In the genomic region with DNA sequence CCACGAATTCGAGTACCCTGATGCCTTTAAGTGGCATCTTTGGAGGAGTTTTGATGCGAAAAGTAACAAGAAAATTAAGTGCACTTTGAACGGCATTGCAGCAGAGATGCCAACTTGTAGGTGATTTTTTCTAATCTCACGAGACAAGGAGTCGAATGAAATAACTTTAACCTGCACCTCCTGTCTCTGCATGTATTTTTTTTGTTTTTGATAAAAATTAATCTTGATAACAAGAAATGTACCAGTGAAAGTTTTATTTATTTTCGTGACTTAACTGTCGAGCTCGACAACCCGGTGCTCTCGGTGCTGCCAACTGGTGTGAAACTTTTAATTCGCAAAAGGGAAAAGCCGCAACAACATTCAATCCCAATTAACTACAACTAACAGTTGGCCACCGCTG, we compare ENCODE assay signal across 4 fruit fly cellular contexts.
TF ChIP-seq lines count a peak whose summit lies in the region.

Amacr (minus strand) TSS at position 182 of the 400 bp plus-strand sequence.
Ns4 (plus strand) TSS at position 317 of the 400 bp plus-strand sequence.

TF ChIP-seq in whole organism, adult, 20 proteins besides CTCF, POLR2A, EP300 and RAD21 (continued from another document):
- TF ChIP-seq Hr96 (GFP tag; optimal IDR thresholded peaks at IDR 0.05; lab: Kevin White, UChicago) (peak; percentile 84), ovo (GFP tag; optimal IDR thresholded peaks at IDR 0.05; lab: Kevin White, UChicago) (no peak), Mnt (GFP tag; optimal IDR thresholded peaks at IDR 0.05; lab: Kevin White, UChicago) (peak; percentile 48)

TF ChIP-seq in whole organism, embryonic, 481 proteins besides CTCF, POLR2A, EP300 and RAD21 (continued from another document and continues in another):
- TF ChIP-seq CG13287 (GFP tag; IDR thresholded peaks at IDR 0.05; lab: Robert Waterston, UW; ENCODE audit: partially characterized antibody) (peak; percentile 65), fu2 (GFP tag; optimal IDR thresholded peaks at IDR 0.05; lab: Kevin White, UChicago) (peak; percentile 65), TFAM (GFP tag; optimal IDR thresholded peaks at IDR 0.05; lab: Kevin White, UChicago) (no peak), CG9797 (GFP tag; optimal IDR thresholded peaks at IDR 0.05; lab: Kevin White, UChicago) (no peak), CG7357 (GFP tag; IDR thresholded peaks at IDR 0.05; lab: Robert Waterston, UW) (0 out of 3 replicates have a peak, but pooled peaks have one; percentile 24), CG14860 (GFP tag; IDR thresholded peaks at IDR 0.05; lab: Robert Waterston, UW; ENCODE audit: partially characterized antibody) (no peak), maf-S (GFP tag; optimal IDR thresholded peaks at IDR 0.05; lab: Kevin White, UChicago) (peak; percentile 36), cas (GFP tag; IDR thresholded peaks at IDR 0.05; lab: Robert Waterston, UW) (no peak), caup (GFP tag; optimal IDR thresholded peaks at IDR 0.05; lab: Kevin White, UChicago; ENCODE audit: severe bottlenecking) (no peak), Ssrp (tag; optimal IDR thresholded peaks at IDR 0.05; lab: Kevin White, UChicago) (peak; percentile 50), CG31388 (GFP tag; optimal IDR thresholded peaks at IDR 0.05; lab: Kevin White, UChicago) (no peak), Fer3 (tag; optimal IDR thresholded peaks at IDR 0.05; lab: Kevin White, UChicago) (peak; percentile 12), Spps (tag; optimal IDR thresholded peaks at IDR 0.05; lab: Kevin White, UChicago) (no peak), CG10431 (GFP tag; optimal IDR thresholded peaks at IDR 0.05; lab: Kevin White, UChicago) (no peak), sima (GFP tag; optimal IDR thresholded peaks at IDR 0.05; lab: Kevin White, UChicago) (no peak), her (GFP tag; optimal IDR thresholded peaks at IDR 0.05; lab: Kevin White, UChicago) (peak; percentile 47), br (optimal IDR thresholded peaks at IDR 0.05; lab: Kevin White, UChicago) (no peak), CG2712 (tag; optimal IDR thresholded peaks at IDR 0.05; lab: Kevin White, UChicago) (no peak), Six4 (GFP tag; optimal IDR thresholded peaks at IDR 0.05; lab: Kevin White, UChicago) (no peak), Sox100B (GFP tag; optimal IDR thresholded peaks at IDR 0.05; lab: Kevin White, UChicago) (no peak), Aef1 (GFP tag; IDR thresholded peaks at IDR 0.05; lab: Robert Waterston, UW) (peak; percentile 25; the same call in 2 of the 3 replicates), CG2120 (GFP tag; optimal IDR thresholded peaks at IDR 0.05; lab: Kevin White, UChicago) (peak; percentile 81), crc (GFP tag; optimal IDR thresholded peaks at IDR 0.05; lab: Kevin White, UChicago) (peak; percentile 29), p53 (GFP tag; optimal IDR thresholded peaks at IDR 0.05; lab: Kevin White, UChicago) (peak; percentile 28), CG1024 (GFP tag; IDR thresholded peaks at IDR 0.05; lab: Robert Waterston, UW) (no peak), CG13775 (GFP tag; optimal IDR thresholded peaks at IDR 0.05; lab: Kevin White, UChicago) (peak; percentile 60), CG12236 (GFP tag; optimal IDR thresholded peaks at IDR 0.05; lab: Kevin White, UChicago) (no peak), CG7963 (GFP tag; IDR thresholded peaks at IDR 0.05; lab: Robert Waterston, UW; ENCODE audit: partially characterized antibody) (no peak), Xbp1 (GFP tag; optimal IDR thresholded peaks at IDR 0.05; lab: Kevin White, UChicago) (peak; percentile 62), tap (tag; optimal IDR thresholded peaks at IDR 0.05; lab: Kevin White, UChicago) (no peak), emc (GFP tag; optimal IDR thresholded peaks at IDR 0.05; lab: Kevin White, UChicago) (no peak), CG16779 (GFP tag; IDR thresholded peaks at IDR 0.05; lab: Robert Waterston, UW) (no peak), CG10979 (tag; optimal IDR thresholded peaks at IDR 0.05; lab: Kevin White, UChicago) (peak; percentile 25), CG7839 (tag; optimal IDR thresholded peaks at IDR 0.05; lab: Kevin White, UChicago) (no peak), CG7556 (GFP tag; optimal IDR thresholded peaks at IDR 0.05; lab: Kevin White, UChicago) (no peak), Ets65A (GFP tag; lab: Kevin White, UChicago) (peak; percentile 85), Gug (GFP tag; IDR thresholded peaks at IDR 0.05; lab: Robert Waterston, UW) (no peak; the same call in 3 of the 4 replicates), CG2678 (tag; optimal IDR thresholded peaks at IDR 0.05; lab: Kevin White, UChicago) (no peak), CG32772 (GFP tag; IDR thresholded peaks at IDR 0.05; lab: Robert Waterston, UW) (no peak), az2 (GFP tag; optimal IDR thresholded peaks at IDR 0.05; lab: Kevin White, UChicago) (peak; percentile 18), dmrt99B (tag; optimal IDR thresholded peaks at IDR 0.05; lab: Kevin White, UChicago) (no peak)

TF ChIP-seq in whole organism, prepupa, 60 proteins besides CTCF, POLR2A, EP300 and RAD21 (continued from another document):
- TF ChIP-seq salr (GFP tag; optimal IDR thresholded peaks at IDR 0.05; lab: Kevin White, UChicago) (peak; percentile 51 to 78), spab (GFP tag; optimal IDR thresholded peaks at IDR 0.05; lab: Kevin White, UChicago) (no peak), CG31627 (GFP tag; optimal IDR thresholded peaks at IDR 0.05; lab: Kevin White, UChicago) (peak; percentile 80), CG16779 (tag; optimal IDR thresholded peaks at IDR 0.05; lab: Kevin White, UChicago) (peak; percentile 46), ss (GFP tag; optimal IDR thresholded peaks at IDR 0.05; lab: Kevin White, UChicago) (peak; percentile 75 to 79), CG7368 (GFP tag; optimal IDR thresholded peaks at IDR 0.05; lab: Kevin White, UChicago) (peak; percentile 43), CG6792 (GFP tag; optimal IDR thresholded peaks at IDR 0.05; lab: Kevin White, UChicago) (peak; percentile 50), CG9139 (GFP tag; optimal IDR thresholded peaks at IDR 0.05; lab: Kevin White, UChicago) (peak; percentile 18), Ets21C (GFP tag; optimal IDR thresholded peaks at IDR 0.05; lab: Kevin White, UChicago) (no peak), Blimp-1 (GFP tag; optimal IDR thresholded peaks at IDR 0.05; lab: Kevin White, UChicago) (peak; percentile 17), CG3919 (GFP tag; optimal IDR thresholded peaks at IDR 0.05; lab: Kevin White, UChicago) (peak; percentile 80), fd59A (GFP tag; optimal IDR thresholded peaks at IDR 0.05; lab: Kevin White, UChicago) (peak; percentile 16), Gug (GFP tag; IDR thresholded peaks at IDR 0.05; lab: Robert Waterston, UW) (peak; percentile 62; the same call in 1 of the 2 replicates), Sox14 (GFP tag; optimal IDR thresholded peaks at IDR 0.05; lab: Kevin White, UChicago) (peak; percentile 84), Hr4 (GFP tag; optimal IDR thresholded peaks at IDR 0.05; lab: Kevin White, UChicago) (peak; percentile 82), Smox (GFP tag; optimal IDR thresholded peaks at IDR 0.05; lab: Kevin White, UChicago) (no peak), CG15336 (GFP tag; IDR thresholded peaks at IDR 0.05; lab: Robert Waterston, UW) (peak; percentile 59), vri (GFP tag; optimal IDR thresholded peaks at IDR 0.05; lab: Kevin White, UChicago) (no peak), Sox102F (GFP tag; optimal IDR thresholded peaks at IDR 0.05; lab: Kevin White, UChicago) (no peak), CG4318 (GFP tag; optimal IDR thresholded peaks at IDR 0.05; lab: Kevin White, UChicago) (no peak), dsx (GFP tag; optimal IDR thresholded peaks at IDR 0.05; lab: Kevin White, UChicago; ENCODE audit: poor library complexity, severe bottlenecking) (no peak), Hr39 (GFP tag; optimal IDR thresholded peaks at IDR 0.05; lab: Kevin White, UChicago) (peak; percentile 82), Sox15 (GFP tag; optimal IDR thresholded peaks at IDR 0.05; lab: Kevin White, UChicago) (peak; percentile 21), svp (GFP tag; lab: Kevin White, UChicago) (no peak), Lpt (GFP tag; optimal IDR thresholded peaks at IDR 0.05; lab: Kevin White, UChicago) (peak; percentile 52), fd85E (GFP tag; optimal IDR thresholded peaks at IDR 0.05; lab: Kevin White, UChicago) (no peak), CG11902 (GFP tag; optimal IDR thresholded peaks at IDR 0.05; lab: Kevin White, UChicago) (peak; percentile 46), Hr38 (GFP tag; optimal IDR thresholded peaks at IDR 0.05; lab: Kevin White, UChicago) (no peak), esn (GFP tag; optimal IDR thresholded peaks at IDR 0.05; lab: Kevin White, UChicago) (peak; percentile 77), CG34406 (GFP tag; optimal IDR thresholded peaks at IDR 0.05; lab: Kevin White, UChicago) (peak; percentile 52), lz (GFP tag; optimal IDR thresholded peaks at IDR 0.05; lab: Kevin White, UChicago) (peak; percentile 58), cyc (GFP tag; optimal IDR thresholded peaks at IDR 0.05; lab: Kevin White, UChicago) (peak; percentile 67), CG10669 (GFP tag; optimal IDR thresholded peaks at IDR 0.05; lab: Kevin White, UChicago) (no peak), Ets96B (tag; optimal IDR thresholded peaks at IDR 0.05; lab: Kevin White, UChicago) (peak; percentile 56), CG8632 (GFP tag; optimal IDR thresholded peaks at IDR 0.05; lab: Kevin White, UChicago) (peak; percentile 56), CG6163 (GFP tag; IDR thresholded peaks at IDR 0.05; lab: Robert Waterston, UW) (peak; percentile 74), CG6808 (GFP tag; optimal IDR thresholded peaks at IDR 0.05; lab: Kevin White, UChicago) (peak; percentile 65), pdm3 (GFP tag; optimal IDR thresholded peaks at IDR 0.05; lab: Kevin White, UChicago) (no peak), CG6854 (GFP tag; optimal IDR thresholded peaks at IDR 0.05; lab: Kevin White, UChicago) (peak; percentile 72), CG11294 (GFP tag; IDR thresholded peaks at IDR 0.05; lab: Robert Waterston, UW) (0 out of 2 replicates have a peak, but pooled peaks have one; percentile 11), CG10631 (GFP tag; optimal IDR thresholded peaks at IDR 0.05; lab: Kevin White, UChicago) (no peak)
TF ChIP-seq in whole organism, prepupa: peak in this region for 41.

TF ChIP-seq in whole organism, wandering third instar larva, 38 proteins besides CTCF, POLR2A, EP300 and RAD21 (continued from another document):
- TF ChIP-seq Dfd (GFP tag; optimal IDR thresholded peaks at IDR 0.05; lab: Kevin White, UChicago) (no peak), brk (GFP tag; optimal IDR thresholded peaks at IDR 0.05; lab: Kevin White, UChicago) (no peak), Rel (GFP tag; optimal IDR thresholded peaks at IDR 0.05; lab: Kevin White, UChicago) (no peak), Rel (tag; optimal IDR thresholded peaks at IDR 0.05; lab: Kevin White, UChicago) (peak; percentile 75), dmrt93B (GFP tag; optimal IDR thresholded peaks at IDR 0.05; lab: Kevin White, UChicago) (no peak), Mio (GFP tag; optimal IDR thresholded peaks at IDR 0.05; lab: Kevin White, UChicago) (no peak), GATAd (GFP tag; optimal IDR thresholded peaks at IDR 0.05; lab: Kevin White, UChicago) (no peak), sage (GFP tag; optimal IDR thresholded peaks at IDR 0.05; lab: Kevin White, UChicago) (no peak), Abd-B (GFP tag; optimal IDR thresholded peaks at IDR 0.05; lab: Kevin White, UChicago) (no peak), h (GFP tag; optimal IDR thresholded peaks at IDR 0.05; lab: Kevin White, UChicago) (peak; percentile 70), foxo (GFP tag; optimal IDR thresholded peaks at IDR 0.05; lab: Kevin White, UChicago) (peak in 1 of 2 experiments; percentile 77), lola (GFP tag; optimal IDR thresholded peaks at IDR 0.05; lab: Kevin White, UChicago) (no peak), jim (GFP tag; optimal IDR thresholded peaks at IDR 0.05; lab: Kevin White, UChicago) (no peak), CG9705 (GFP tag; optimal IDR thresholded peaks at IDR 0.05; lab: Kevin White, UChicago) (peak; percentile 30), N (GFP tag; optimal IDR thresholded peaks at IDR 0.05; lab: Kevin White, UChicago) (no peak)
TF ChIP-seq in whole organism, wandering third instar larva: peak in this region for 14.
